Worm (Caenorhabditis elegans) whole organism, early embryonic: ENCODE results near the gene R02F11.3.

ENCODE experiments used
- B0310.2 ChIP-seq: sonication (generic microtip); optimal IDR thresholded peaks from 2 replicates; lab custom pipeline; 2016; ENCODE audit warnings: mild to moderate bottlenecking, missing genetic modification characterization, missing compliant biosample characterization
- aly-1 ChIP-seq: sonication (generic microtip); optimal IDR thresholded peaks from 2 replicates; lab custom pipeline; 2016; ENCODE audit warnings: missing genetic modification characterization, missing compliant biosample characterization
- ceh-36 ChIP-seq: sonication (generic microtip); optimal IDR thresholded peaks from 2 replicates; lab custom pipeline; 2016; ENCODE audit warnings: missing genetic modification characterization, inconsistent platforms, missing compliant biosample characterization

DNA sequence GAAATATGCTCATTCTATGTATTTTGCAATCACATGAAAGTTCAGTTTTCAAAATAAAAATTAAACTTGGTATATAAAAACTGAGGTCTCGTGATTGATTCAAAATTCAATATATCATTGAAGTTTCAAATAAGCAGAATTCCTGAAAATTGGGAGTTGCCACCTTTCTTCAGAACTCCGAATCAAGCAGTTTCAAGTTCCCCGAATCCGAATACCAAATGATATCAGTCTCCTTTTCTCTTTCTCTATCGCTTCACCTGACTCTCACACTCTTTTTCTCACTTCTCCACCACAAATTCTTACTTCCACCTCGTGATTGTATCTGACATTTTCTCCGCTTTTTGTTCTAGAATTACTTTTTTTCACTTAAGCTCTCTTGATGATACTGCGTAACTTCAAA, 11.4 kb downstream of the R02F11.3 start, which contains the start of gene R02F11.2:
- TF ChIP-seq B0310.2 (no peak), ceh-36 (tag; lab: Kevin White, UChicago) (no peak), aly-1 (no peak)
